Worm (Caenorhabditis elegans) whole organism, young adult: ENCODE data around the gene ubxn-5.

ENCODE experiments used
- B0035.1 ChIP-seq: sonication (generic microtip); optimal IDR thresholded peaks from 2 replicates; lab custom pipeline; 2016; ENCODE audit warnings: missing genetic modification characterization, mild to moderate bottlenecking, missing compliant biosample characterization, missing genotype, missing genetic modification reagents
- B0261.1 ChIP-seq: sonication (generic microtip); optimal IDR thresholded peaks from 2 replicates; lab custom pipeline; 2016; ENCODE audit warnings: mild to moderate bottlenecking, missing genetic modification characterization, moderate library complexity, missing compliant biosample characterization
- B0336.3 ChIP-seq: fragments of 200-800 bp; sonication (Bioruptor generic); IDR thresholded peaks from 2 replicates; pipeline ENCODE4 v1.3.6; 2022; ENCODE audit warnings: missing genetic modification characterization, missing compliant biosample characterization
- C06A6.2 ChIP-seq: fragments of 200-800 bp; sonication (Bioruptor generic); conservative IDR thresholded peaks from 2 replicates; pipeline ENCODE4 v1.3.6; 2022; ENCODE audit warnings: missing genetic modification characterization, missing compliant biosample characterization
- D2030.7 ChIP-seq: fragments of 200-800 bp; sonication (Bioruptor generic); IDR thresholded peaks from 2 replicates; pipeline ENCODE4 v1.3.6; 2022; ENCODE audit warnings: missing genetic modification reagents, missing genetic modification characterization, missing compliant biosample characterization
- F10E7.11 ChIP-seq: sonication (generic microtip); optimal IDR thresholded peaks from 2 replicates; lab custom pipeline; 2017; ENCODE audit warnings: mild to moderate bottlenecking, missing genetic modification characterization, moderate library complexity, missing compliant biosample characterization
- F55B11.4 ChIP-seq: sonication (generic microtip); optimal IDR thresholded peaks from 2 replicates; lab custom pipeline; 2016; ENCODE audit warnings: missing compliant biosample characterization, missing genetic modification characterization, borderline replicate concordance; ENCODE audit not compliant: insufficient read depth
- F57A8.1 ChIP-seq: fragments of 200-800 bp; sonication (Bioruptor generic); optimal IDR thresholded peaks from 2 replicates; lab custom pipeline; 2018; ENCODE audit warnings: mild to moderate bottlenecking, missing genetic modification characterization, moderate library complexity, missing compliant biosample characterization
- Y53G8AR.9 ChIP-seq: fragments of 200-800 bp; sonication (Bioruptor generic); conservative IDR thresholded peaks from 2 replicates; pipeline ENCODE4 v1.3.6; 2022; ENCODE audit warnings: missing genetic modification reagents, missing genetic modification characterization, missing compliant biosample characterization
- attf-5 ChIP-seq: fragments of 200-800 bp; sonication (Bioruptor generic); optimal IDR thresholded peaks from 2 replicates; lab custom pipeline; 2018; ENCODE audit warnings: mild to moderate bottlenecking, missing genetic modification characterization, missing compliant biosample characterization
- attf-6 ChIP-seq: fragments of 200-800 bp; sonication (Bioruptor generic); IDR thresholded peaks from 2 replicates; pipeline ENCODE4 v1.3.6; 2022; ENCODE audit warnings: missing genetic modification reagents, missing genetic modification characterization, missing compliant biosample characterization
- bed-2 ChIP-seq: fragments of 200-800 bp; sonication (Bioruptor generic); IDR thresholded peaks from 2 replicates; pipeline ENCODE4 v1.3.6; 2022; ENCODE audit warnings: missing genetic modification reagents, missing genetic modification characterization, missing compliant biosample characterization
- cebp-1 ChIP-seq, 2 experiments: fragments of 200-800 bp in 1 of 2; sonication (Bioruptor generic) in 1 of 2; sonication (generic microtip) in 1 of 2; IDR thresholded peaks in 1 of 2; optimal IDR thresholded peaks in 1 of 2; 2 replicates each; pipeline versions ENCODE4 v1.3.6 to Lab custom; 2017 to 2022; ENCODE audit warnings: missing compliant biosample characterization in 2 of 2, missing genetic modification characterization in 2 of 2, mild to moderate bottlenecking in 1 of 2, missing genetic modification reagents in 1 of 2, moderate library complexity in 1 of 2
- cebp-2 ChIP-seq: fragments of 200-800 bp; sonication (Bioruptor generic); IDR thresholded peaks from 2 replicates; pipeline ENCODE4 v1.3.6; 2022; ENCODE audit warnings: missing genetic modification characterization, missing compliant biosample characterization
- ceh-27 ChIP-seq: fragments of 200-800 bp; sonication (Bioruptor generic); optimal IDR thresholded peaks from 2 replicates; lab custom pipeline; 2018; ENCODE audit warnings: mild to moderate bottlenecking, missing genetic modification characterization, moderate library complexity, missing compliant biosample characterization
- ceh-58 ChIP-seq: fragments of 200-800 bp; sonication (Bioruptor generic); IDR thresholded peaks from 2 replicates; pipeline ENCODE4 v1.3.6; 2022; ENCODE audit warnings: missing genetic modification characterization, missing compliant biosample characterization
- ceh-79 ChIP-seq: sonication (generic microtip); optimal IDR thresholded peaks from 2 replicates; lab custom pipeline; 2017; ENCODE audit warnings: mild to moderate bottlenecking, missing genetic modification characterization, missing compliant biosample characterization
- chd-7 ChIP-seq: sonication (generic microtip); optimal IDR thresholded peaks from 2 replicates; lab custom pipeline; 2016; ENCODE audit warnings: mild to moderate bottlenecking, missing genetic modification characterization, moderate library complexity, missing compliant biosample characterization
- die-1 ChIP-seq: sonication (generic microtip); optimal IDR thresholded peaks from 2 replicates; lab custom pipeline; 2016; ENCODE audit warnings: missing genotype, mild to moderate bottlenecking, missing genetic modification characterization, missing compliant biosample characterization
- dpff-1 ChIP-seq: sonication (generic microtip); optimal IDR thresholded peaks from 2 replicates; lab custom pipeline; 2017; ENCODE audit warnings: mild to moderate bottlenecking, missing genetic modification characterization, missing compliant biosample characterization
- him-1 ChIP-seq: sonication (generic microtip); optimal IDR thresholded peaks from 2 replicates; lab custom pipeline; 2016; ENCODE audit warnings: missing genotype, missing genetic modification reagents, missing genetic modification characterization, missing compliant biosample characterization
- hsf-1 ChIP-seq: fragments of 200-800 bp; sonication (Bioruptor generic); IDR thresholded peaks from 2 replicates; pipeline ENCODE4 v1.3.6; 2022; ENCODE audit warnings: missing genetic modification reagents, missing genetic modification characterization, missing compliant biosample characterization
- let-526 ChIP-seq: fragments of 200-800 bp; sonication (Bioruptor generic); IDR thresholded peaks from 2 replicates; pipeline ENCODE4 v1.3.6; 2022; ENCODE audit warnings: missing genetic modification reagents, missing genetic modification characterization, missing compliant biosample characterization
- lin-54 ChIP-seq: fragments of 200-800 bp; sonication (Bioruptor generic); optimal IDR thresholded peaks from 2 replicates; lab custom pipeline; 2018; ENCODE audit warnings: mild to moderate bottlenecking, missing genetic modification characterization, missing compliant biosample characterization
- lsy-27 ChIP-seq: sonication (generic microtip); optimal IDR thresholded peaks from 2 replicates; lab custom pipeline; 2017; ENCODE audit warnings: missing genetic modification characterization, mild to moderate bottlenecking, missing compliant biosample characterization, antibody characterized with exemption, missing genotype, borderline replicate concordance; ENCODE audit not compliant: insufficient read depth
- madf-10 ChIP-seq: sonication (generic microtip); optimal IDR thresholded peaks from 2 replicates; lab custom pipeline; 2016; ENCODE audit warnings: mild to moderate bottlenecking, missing genetic modification characterization, missing compliant biosample characterization
- mel-28 ChIP-seq: sonication (generic microtip); optimal IDR thresholded peaks from 2 replicates; lab custom pipeline; 2016; ENCODE audit warnings: borderline replicate concordance, mild to moderate bottlenecking, missing genetic modification characterization, missing compliant biosample characterization
- nhr-179 ChIP-seq: sonication (generic microtip); optimal IDR thresholded peaks from 2 replicates; lab custom pipeline; 2016; ENCODE audit warnings: mild to moderate bottlenecking, missing genetic modification characterization, missing compliant biosample characterization
- nhr-90 ChIP-seq: sonication (generic microtip); optimal IDR thresholded peaks from 2 replicates; lab custom pipeline; 2016; ENCODE audit warnings: missing genotype, mild to moderate bottlenecking, missing genetic modification characterization, missing compliant biosample characterization
- pbrm-1 ChIP-seq: fragments of 200-800 bp; sonication (Bioruptor generic); IDR thresholded peaks from 2 replicates; pipeline ENCODE4 v1.3.6; 2022; ENCODE audit warnings: missing genetic modification reagents, missing genetic modification characterization, missing compliant biosample characterization
- pha-4 ChIP-seq: fragments of 150-350 bp; sonication (generic microtip); optimal IDR thresholded peaks from 2 replicates; lab custom pipeline; 2014; ENCODE audit warnings: missing biosample characterization, missing genetic modification reagents, missing genetic modification characterization
- rcor-1 ChIP-seq: fragments of 200-800 bp; sonication (Bioruptor generic); IDR thresholded peaks from 2 replicates; pipeline ENCODE4 v1.3.6; 2022; ENCODE audit warnings: missing genetic modification reagents, missing genetic modification characterization, missing compliant biosample characterization
- repo-1 ChIP-seq: sonication (generic microtip); optimal IDR thresholded peaks from 2 replicates; lab custom pipeline; 2017; ENCODE audit warnings: mild to moderate bottlenecking, missing genetic modification characterization, missing compliant biosample characterization
- sdz-38 ChIP-seq: sonication (generic microtip); optimal IDR thresholded peaks from 2 replicates; lab custom pipeline; 2016; ENCODE audit warnings: missing genotype, missing genetic modification characterization, missing compliant biosample characterization
- sea-2 ChIP-seq: fragments of 200-800 bp; sonication (Bioruptor generic); IDR thresholded peaks from 2 replicates; pipeline ENCODE4 v1.3.6; 2022; ENCODE audit warnings: missing genetic modification characterization, missing compliant biosample characterization
- xnd-1 ChIP-seq: sonication (generic microtip); optimal IDR thresholded peaks from 2 replicates; lab custom pipeline; 2016; ENCODE audit warnings: missing genotype, missing genetic modification reagents, missing genetic modification characterization, missing compliant biosample characterization
- zfh-2 ChIP-seq: fragments of 200-800 bp; sonication (Bioruptor generic); conservative IDR thresholded peaks from 2 replicates; pipeline ENCODE4 v1.3.6; 2022; ENCODE audit warnings: missing genetic modification reagents, missing genetic modification characterization, missing compliant biosample characterization
- ztf-26 ChIP-seq: sonication (generic microtip); optimal IDR thresholded peaks from 2 replicates; lab custom pipeline; 2017; ENCODE audit warnings: missing genetic modification characterization, missing compliant biosample characterization
- ztf-28 ChIP-seq: fragments of 200-800 bp; sonication (Bioruptor generic); IDR thresholded peaks from 2 replicates; pipeline ENCODE4 v1.3.6; 2022; ENCODE audit warnings: missing genetic modification reagents, missing genetic modification characterization, missing compliant biosample characterization

ubxn-5 gene

DNA sequence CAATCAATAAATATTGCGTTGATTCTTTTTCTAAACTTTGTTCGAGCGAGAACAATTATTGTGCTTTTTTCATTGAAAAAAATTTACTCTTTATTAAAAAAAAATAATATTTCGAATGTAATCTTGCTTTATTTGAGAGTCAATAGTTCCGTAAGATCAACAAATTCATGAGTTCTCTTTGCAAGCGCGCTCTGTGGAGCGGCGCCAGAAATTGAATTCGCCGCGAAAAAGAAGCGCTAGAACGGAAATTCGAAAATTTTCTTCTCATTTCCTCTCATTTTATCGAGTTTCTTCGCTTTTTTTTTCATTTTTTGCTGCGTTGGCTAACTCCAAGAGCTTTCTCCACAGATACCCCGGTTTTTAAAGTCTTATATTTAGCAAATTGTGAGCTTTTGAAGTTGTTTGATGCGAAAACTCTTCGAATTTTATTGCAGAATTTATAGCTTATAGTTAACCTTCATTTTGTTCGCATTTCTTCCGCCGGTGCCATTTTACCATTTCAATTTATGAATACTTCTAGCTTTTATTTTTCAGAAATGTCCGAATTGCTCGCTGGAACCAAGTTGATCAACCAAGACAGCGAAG lies 37.1 kb downstream of the ubxn-5 start, which contains the start of gene R05H5.3 (continued):
- TF ChIP-seq die-1 (tag; lab: Kevin White, UChicago) (no peak), xnd-1 (tag; lab: Kevin White, UChicago) (peak; percentile 81), lin-54 (peak; percentile 85), sea-2 (GFP tag; lab: Robert Waterston, UW) (no peak), pbrm-1 (GFP tag; lab: Robert Waterston, UW) (no peak), F10E7.11 (no peak), ceh-79 (tag; lab: Kevin White, UChicago) (no peak), B0336.3 (GFP tag; lab: Robert Waterston, UW) (no peak), cebp-2 (GFP tag; lab: Robert Waterston, UW) (no peak), F57A8.1 (no peak), nhr-90 (tag; lab: Kevin White, UChicago) (no peak), chd-7 (tag; lab: Kevin White, UChicago) (no peak), ceh-27 (GFP tag; lab: Kevin White, UChicago) (no peak), nhr-179 (tag; lab: Kevin White, UChicago) (no peak), sdz-38 (tag; lab: Kevin White, UChicago) (no peak), bed-2 (GFP tag; lab: Robert Waterston, UW) (peak; percentile 50; the same call in 1 of the 2 replicates), D2030.7 (peak; percentile 96), C06A6.2 (GFP tag; lab: Robert Waterston, UW) (no peak)
- TF ChIP-seq, all 124 proteins: peak for 47

DNA sequence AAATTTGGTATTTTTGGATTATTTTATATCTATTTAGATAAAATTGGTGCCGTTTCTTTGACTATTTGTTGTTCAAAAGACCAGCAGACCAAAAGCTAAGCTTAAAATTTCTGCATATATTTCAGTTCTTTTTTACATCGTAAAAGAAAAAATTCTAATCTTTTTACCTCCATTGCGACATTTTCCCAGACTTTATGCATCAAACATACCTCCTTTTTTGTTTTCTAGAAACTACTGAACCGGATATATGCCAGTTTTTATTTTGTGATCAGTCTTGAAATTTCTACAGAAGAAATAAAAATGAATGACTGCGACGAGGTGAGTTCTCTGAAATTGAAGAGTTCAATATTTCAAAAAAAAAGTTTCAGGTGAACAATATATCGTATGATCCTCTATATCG lies 39.7 kb downstream of the ubxn-5 start, which contains the start of gene srb-6:
TSS of gene srb-6 (plus strand) at position 301 of the 400 bp plus-strand sequence.
- TF ChIP-seq cebp-1 (GFP tag; IDR thresholded peaks at IDR 0.05; lab: Robert Waterston, UW), result no peak
- TF ChIP-seq cebp-1 (tag; optimal IDR thresholded peaks at IDR 0.05; lab: Kevin White, UChicago), result no peak
- TF ChIP-seq attf-5, result no peak
- TF ChIP-seq F10E7.11, result no peak
- no peak for TF ChIP-seq ztf-28
- no peak for TF ChIP-seq pha-4 (tag; lab: Kevin White, UChicago)
- TF ChIP-seq B0261.1 (tag; lab: Kevin White, UChicago), result no peak
- no peak for TF ChIP-seq lsy-27 (tag; lab: Kevin White, UChicago)
- no peak for TF ChIP-seq ztf-26 (tag; lab: Kevin White, UChicago)
- no peak for TF ChIP-seq F55B11.4
- TF ChIP-seq mel-28 (tag; lab: Kevin White, UChicago), result no peak
- no peak for TF ChIP-seq hsf-1 (GFP tag; lab: Robert Waterston, UW)
- TF ChIP-seq repo-1 (tag; lab: Kevin White, UChicago), result no peak
- no peak for TF ChIP-seq dpff-1 (tag; lab: Kevin White, UChicago)

DNA sequence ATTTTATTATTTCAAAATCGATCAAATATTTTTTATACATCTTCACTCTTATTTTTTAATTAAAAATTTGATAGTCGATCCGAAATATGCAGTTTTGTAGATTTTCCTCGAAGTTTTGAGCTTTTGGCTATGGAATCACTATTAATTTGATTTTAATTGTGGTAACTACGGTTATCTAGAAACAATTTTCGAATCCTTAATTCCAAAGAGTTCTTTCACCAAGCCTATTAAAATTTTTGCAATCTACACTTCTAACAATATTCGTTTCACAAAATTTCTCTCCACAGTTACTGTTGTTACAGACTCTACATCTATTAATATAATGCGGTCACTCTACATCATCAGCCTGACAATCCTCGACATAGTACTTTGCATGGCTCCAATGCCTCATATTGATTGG lies 42.1 kb downstream of the ubxn-5 start, which contains the start of gene R05H5.7:
TSS of gene R05H5.7 (plus strand) at position 301 of the 400 bp plus-strand sequence.
- no peak for TF ChIP-seq madf-10 (tag; lab: Kevin White, UChicago)
- TF ChIP-seq Y53G8AR.9 (GFP tag; lab: Robert Waterston, UW), result no peak
- no peak for TF ChIP-seq ceh-27 (GFP tag; lab: Kevin White, UChicago)
- TF ChIP-seq B0035.1 (tag; lab: Kevin White, UChicago), result no peak
- TF ChIP-seq mel-28 (tag; lab: Kevin White, UChicago), result no peak
- no peak for TF ChIP-seq ceh-58 (GFP tag; lab: Robert Waterston, UW)
- no peak for TF ChIP-seq let-526 (GFP tag; lab: Robert Waterston, UW)
- no peak for TF ChIP-seq attf-6 (GFP tag; lab: Robert Waterston, UW)
- TF ChIP-seq rcor-1 (GFP tag; lab: Robert Waterston, UW), result no peak
- TF ChIP-seq zfh-2 (GFP tag; lab: Robert Waterston, UW), result no peak
- no peak for TF ChIP-seq him-1 (tag; lab: Kevin White, UChicago)
